Fruit fly (Drosophila melanogaster) whole organism: ENCODE data around the gene dsd.

ENCODE experiments used
- CG8478 ChIP-seq: fragments of >200 bp; optimal IDR thresholded peaks from 2 replicates; lab custom pipeline; 2018; ENCODE audit warnings: inconsistent platforms
- Dll ChIP-seq: fragments of >200 bp; optimal IDR thresholded peaks from 2 replicates; lab custom pipeline; 2017
- EcR ChIP-seq, 2 experiments: fragments of >200 bp; optimal IDR thresholded peaks; 2 replicates each; lab custom pipeline; 2017; ENCODE audit warnings: missing biosample characterization in 2 of 2, missing genetic modification characterization in 2 of 2, missing genetic modification reagents in 2 of 2
- pan ChIP-seq: fragments of >200 bp; optimal IDR thresholded peaks from 2 replicates; lab custom pipeline; 2017
- psq ChIP-seq: fragments of >200 bp; optimal IDR thresholded peaks from 2 replicates; lab custom pipeline; 2017
- usp ChIP-seq: fragments of >200 bp; optimal IDR thresholded peaks from 2 replicates; lab custom pipeline; 2017; ENCODE audit warnings: missing biosample characterization, missing genetic modification characterization, mixed read lengths

dm6 chr3R:27582634-27583181 lies 24.5 kb downstream of the dsd start, which contains the start of gene pins:
- TF ChIP-seq CG8478 (no peak), psq (lab: Kevin White, UChicago) (no peak), pan (no peak), Dll (lab: Kevin White, UChicago) (no peak), usp (GFP tag; lab: Kevin White, UChicago) (no peak), EcR (GFP tag; optimal IDR thresholded peaks at IDR 0.05; lab: Kevin White, UChicago) (no peak)
